Fruit fly (Drosophila melanogaster) whole organism, larva: Measurements from ENCODE around the gene SdicB.
"Not testable (repeated sequence)": the region's sequence is repeated elsewhere in the genome, so short reads cannot be mapped to it uniquely, and the experiment has no call there.

Source experiments
- noc ChIP-seq: fragments of 200-800 bp; sonication (Bioruptor generic); optimal IDR thresholded peaks from 3 replicates; lab custom pipeline; 2019; ENCODE audit warnings: missing biosample characterization, mild to moderate bottlenecking, missing genetic modification characterization, moderate library complexity

The SdicB gene

dm6 chrX:20235794-20236513, 26.6 kb upstream of the SdicB start, which contains the start of gene sw:
Gene sw, minus strand, starts transcription at chrX:20236382.
- TF ChIP-seq noc (tag; lab: Kevin White, UChicago), result peak; percentile 38

- no peak for TF ChIP-seq noc (tag; lab: Kevin White, UChicago)
These were observed 22.3 kb upstream of the SdicB start for dm6 chrX:20231658-20232057.

dm6 chrX:20224920-20225319, 15.5 kb upstream of the SdicB start, which contains the start of gene Sdic4:
Gene Sdic4, minus strand, starts transcription at chrX:20225020.
- TF ChIP-seq noc (tag; lab: Kevin White, UChicago), result not testable (repeated sequence)

dm6 chrX:20217159-20217558, 7.8 kb upstream of the SdicB start, which contains the start of gene SdicC:
Gene SdicC, minus strand, starts transcription at chrX:20217259.
- TF ChIP-seq noc (tag; lab: Kevin White, UChicago), result not testable (repeated sequence)

dm6 chrX:20201833-20202232, 7.6 kb downstream of the SdicB start, which contains the start of gene SdicA:
Gene SdicA, minus strand, starts transcription at chrX:20201933.
- not testable (repeated sequence) for TF ChIP-seq noc (tag; lab: Kevin White, UChicago)

- TF ChIP-seq noc (tag; lab: Kevin White, UChicago), result not testable (repeated sequence)
These were observed 15.3 kb downstream of the SdicB start, which contains the start of gene Sdic3 for dm6 chrX:20194127-20194526. Gene Sdic3, minus strand, starts transcription at chrX:20194227.

dm6 chrX:20186387-20186786, 23.0 kb downstream of the SdicB start, which contains the start of gene Sdic2:
Gene Sdic2, minus strand, starts transcription at chrX:20186487.
- not testable (repeated sequence) for TF ChIP-seq noc (tag; lab: Kevin White, UChicago)

dm6 chrX:20178538-20178937, 30.9 kb downstream of the SdicB start, which contains the start of gene Sdic1:
Gene Sdic1, minus strand, starts transcription at chrX:20178638.
- TF ChIP-seq noc (tag; lab: Kevin White, UChicago), result not testable (repeated sequence)

- peak; percentile 38 for TF ChIP-seq noc (tag; lab: Kevin White, UChicago)
These were observed 35.9 kb downstream of the SdicB start, which contains the start of gene AnxB10 for dm6 chrX:20173464-20173995. Gene AnxB10, minus strand, starts transcription at chrX:20173514.

- no peak for TF ChIP-seq noc (tag; lab: Kevin White, UChicago)
These were observed 39.5 kb downstream of the SdicB start, which contains the start of the genes CG9581 and CG9578 for dm6 chrX:20169898-20170297. Gene CG9581, minus strand, starts transcription at chrX:20169981. Gene CG9578, plus strand, starts transcription at chrX:20170222.

- no peak for TF ChIP-seq noc (tag; lab: Kevin White, UChicago)
These were observed 42.8 kb downstream of the SdicB start, which contains the start of gene CG9577 for dm6 chrX:20166484-20167038. Gene CG9577, plus strand, starts transcription at chrX:20166673.

dm6 chrX:20165773-20166412, 43.5 kb downstream of the SdicB start, which contains the start of gene Phf7:
Gene Phf7, minus strand, starts transcription at chrX:20165830.
- no peak for TF ChIP-seq noc (tag; lab: Kevin White, UChicago)

dm6 chrX:20162586-20162985, 46.8 kb downstream of the SdicB start:
- no peak for TF ChIP-seq noc (tag; lab: Kevin White, UChicago)

- no peak for TF ChIP-seq noc (tag; lab: Kevin White, UChicago)
These were observed 49.7 kb downstream of the SdicB start, which contains the start of gene Rab35 for dm6 chrX:20159679-20160140. Gene Rab35, minus strand, starts transcription at chrX:20159872.

dm6 chrX:20158943-20159385, 50.4 kb downstream of the SdicB start:
- peak; percentile 24 for TF ChIP-seq noc (tag; lab: Kevin White, UChicago)
